Worm (Caenorhabditis elegans): ENCODE results near the gene dap-3.

DNA sequence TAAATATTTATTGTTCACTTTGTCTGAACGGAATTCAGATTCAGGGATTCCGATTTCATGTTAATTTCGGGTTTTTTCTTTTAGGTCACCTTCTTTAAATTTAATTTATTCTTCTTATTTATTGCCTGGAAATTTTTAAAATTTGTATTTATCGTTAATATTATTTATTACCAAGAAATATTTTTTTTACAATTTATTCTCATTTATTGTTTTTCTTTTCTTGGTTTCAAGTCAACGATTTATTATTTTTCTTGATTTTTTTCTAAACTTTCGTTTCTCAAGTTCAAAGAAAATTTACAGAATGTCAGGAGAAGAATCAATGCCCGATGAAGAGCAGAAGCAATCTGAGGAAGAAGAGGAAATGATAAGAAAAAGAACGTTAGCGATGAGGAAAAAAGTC is 6.8 kb downstream of the dap-3 start, which contains the start of gene crn-3:
- no peak for TF ChIP-seq fkh-2 (tag; optimal IDR thresholded peaks at IDR 0.05)
- TF ChIP-seq nhr-237 (tag; optimal IDR thresholded peaks at IDR 0.05): no peak
- no peak for TF ChIP-seq pqm-1 (tag; optimal IDR thresholded peaks at IDR 0.05)
- TF ChIP-seq lin-39 (tag; optimal IDR thresholded peaks at IDR 0.05): no peak
- no peak for TF ChIP-seq elt-3 (tag; optimal IDR thresholded peaks at IDR 0.05)
